Fruit fly (Drosophila melanogaster) whole organism, larva: Measurements from ENCODE around the gene CG7878.
"Not testable (repeated sequence)": the region's sequence is repeated elsewhere in the genome, so short reads cannot be mapped to it uniquely, and the experiment has no call there.

Experiments used
- noc ChIP-seq: fragments of 200-800 bp; sonication (Bioruptor generic); optimal IDR thresholded peaks from 3 replicates; lab custom pipeline; 2019; ENCODE audit warnings: missing biosample characterization, mild to moderate bottlenecking, missing genetic modification characterization, moderate library complexity

Gene CG7878

DNA sequence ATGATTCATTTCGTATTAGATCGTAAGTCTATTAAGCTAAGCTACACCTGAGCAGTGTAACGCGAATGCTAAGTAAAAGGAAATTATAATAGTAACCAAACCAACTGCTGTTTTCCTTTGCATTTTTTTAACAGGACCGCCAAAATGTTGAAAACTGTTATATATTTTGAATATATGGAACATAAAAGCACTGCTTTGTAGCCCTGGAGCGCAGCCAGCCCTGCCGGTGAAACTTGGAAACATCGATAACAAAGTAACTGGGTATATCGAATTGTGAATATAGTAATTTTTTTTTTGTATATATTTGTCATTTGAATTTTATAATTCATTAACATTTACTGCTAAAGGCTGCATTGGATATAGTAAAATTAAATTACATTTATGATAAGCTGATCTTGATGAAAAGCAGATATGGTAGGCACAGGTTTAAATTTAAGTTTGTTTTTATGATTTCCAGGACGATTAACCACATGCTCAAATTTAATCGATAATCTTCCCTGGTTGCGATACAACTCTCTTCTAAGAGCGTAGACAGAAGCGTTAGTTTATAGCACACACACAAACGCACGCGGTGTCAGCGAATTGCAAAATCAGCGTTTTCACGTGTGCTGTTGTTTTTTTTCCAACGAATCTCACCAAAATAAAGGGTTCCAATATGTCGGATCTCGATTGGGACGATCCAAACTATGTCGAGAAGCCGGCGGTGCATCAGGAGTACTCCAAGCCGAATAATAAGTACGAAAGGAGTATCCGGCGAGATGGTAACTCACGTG lies at the start of gene CG7878:
CG7878 (plus strand) TSS at position 528 of the 773 bp plus-strand sequence.
- peak; percentile 61 for TF ChIP-seq noc (tag; lab: Kevin White, UChicago)

DNA sequence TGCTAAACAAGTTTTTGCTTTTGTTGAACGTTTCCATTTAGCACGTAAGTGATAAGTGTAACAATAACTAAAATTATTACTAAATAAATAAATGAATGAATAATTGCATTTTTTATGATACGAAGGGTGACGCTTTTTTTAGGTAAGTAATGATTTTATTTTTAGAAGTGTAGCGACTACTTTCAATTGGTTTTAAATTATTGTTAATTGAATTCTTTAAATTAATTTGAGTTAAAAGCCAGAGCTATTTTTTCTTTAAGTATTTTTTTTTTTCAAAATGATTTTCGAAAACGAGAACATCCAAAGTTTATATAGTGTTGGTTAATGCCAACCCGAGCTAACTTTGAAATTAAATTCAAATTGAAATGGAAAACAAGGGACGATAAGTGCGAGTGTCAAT lies 35.6 kb upstream of the CG7878 start, which contains the start of gene CG7910:
CG7910 (plus strand) TSS at position 301 of the 400 bp plus-strand sequence.
- no peak for TF ChIP-seq noc (tag; lab: Kevin White, UChicago)

DNA sequence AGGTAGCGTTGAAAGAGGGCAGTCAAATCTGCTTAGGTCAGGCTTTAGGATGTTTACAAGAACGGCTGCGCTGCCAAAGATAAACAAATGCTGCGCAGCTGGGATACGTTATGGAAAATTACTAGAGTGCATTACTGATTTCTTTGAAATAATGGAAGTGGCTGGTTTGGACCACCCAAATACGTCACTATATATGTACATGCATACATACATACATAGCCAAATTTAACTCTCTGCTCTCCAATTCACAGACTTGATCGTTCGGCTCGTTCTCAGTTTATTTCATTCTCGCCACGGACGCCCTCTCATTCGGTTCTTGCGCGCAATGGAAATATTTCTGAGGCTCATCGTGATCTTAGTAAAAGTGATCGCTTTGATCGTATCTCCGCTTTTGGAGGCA lies 28.7 kb upstream of the CG7878 start, which contains the start of gene CG7900:
CG7900 (plus strand) TSS at position 301 of the 400 bp plus-strand sequence.
- TF ChIP-seq noc (tag; lab: Kevin White, UChicago) = not testable (repeated sequence)

DNA sequence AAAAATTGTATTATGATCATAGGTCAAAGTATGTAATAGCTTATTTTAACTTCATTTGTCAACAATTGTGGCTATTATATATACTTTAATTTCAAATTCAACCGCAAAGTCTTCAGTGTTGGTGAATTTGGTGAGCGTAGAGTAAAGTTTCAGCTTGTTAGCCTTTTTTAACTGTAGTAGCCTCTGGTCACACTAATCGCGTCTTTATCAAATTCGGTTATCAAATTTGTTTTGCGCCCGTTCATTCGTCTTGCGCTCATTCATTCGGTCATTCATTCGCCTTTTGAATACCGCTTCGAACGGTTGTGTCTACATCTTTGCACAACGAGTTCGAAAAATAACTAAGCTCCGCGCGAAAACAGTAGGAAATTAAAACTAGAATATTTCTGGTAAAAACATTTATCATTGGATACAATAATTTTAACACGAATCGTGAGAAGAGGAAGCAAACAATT lies 17.4 kb upstream of the CG7878 start, which contains the start of gene puc:
puc (plus strand) TSS at position 245 of the 455 bp plus-strand sequence.
- peak; percentile 58 for TF ChIP-seq noc (tag; lab: Kevin White, UChicago)

DNA sequence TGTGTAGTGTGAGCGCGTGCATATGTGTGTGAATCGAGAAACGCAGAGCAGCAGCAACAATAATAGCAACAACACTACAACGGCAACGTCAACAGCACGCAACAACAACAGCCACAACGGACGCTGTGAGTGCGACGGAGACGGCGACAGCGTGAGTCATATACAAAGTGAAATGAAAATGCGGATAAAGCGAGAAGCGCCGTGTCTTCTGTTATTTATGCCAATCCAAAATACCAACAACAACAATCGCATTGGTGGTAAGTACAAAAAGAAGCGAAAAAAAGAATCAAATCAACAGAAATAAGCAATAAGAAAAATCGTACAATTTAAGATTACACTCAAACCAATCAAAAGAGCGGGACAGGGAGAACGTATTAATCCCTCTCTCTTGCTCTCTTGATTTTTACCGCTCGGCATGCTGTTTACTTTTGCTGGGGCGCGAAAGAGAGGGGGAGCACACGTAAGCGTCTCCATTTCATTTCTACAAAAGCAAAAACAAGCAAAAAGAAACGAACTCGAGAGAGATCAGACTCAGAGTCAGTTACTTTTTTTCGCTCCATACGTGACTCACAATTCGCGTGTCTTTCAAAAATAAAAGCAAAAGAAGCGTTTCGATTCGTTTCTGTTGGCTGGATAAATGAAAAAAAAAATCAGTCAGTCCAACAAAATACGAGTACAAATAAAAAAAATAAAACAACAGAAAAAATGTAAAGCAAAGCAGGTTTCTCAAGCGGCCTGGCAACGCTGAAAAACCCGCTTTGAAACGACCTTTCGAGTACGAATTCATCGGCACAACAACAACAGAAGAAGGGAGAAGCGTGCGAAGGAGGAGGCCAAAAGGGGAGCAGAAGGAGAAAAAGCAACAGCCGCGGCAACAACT lies 16.4 kb upstream of the CG7878 start:
- peak; percentile 54 for TF ChIP-seq noc (tag; lab: Kevin White, UChicago)

DNA sequence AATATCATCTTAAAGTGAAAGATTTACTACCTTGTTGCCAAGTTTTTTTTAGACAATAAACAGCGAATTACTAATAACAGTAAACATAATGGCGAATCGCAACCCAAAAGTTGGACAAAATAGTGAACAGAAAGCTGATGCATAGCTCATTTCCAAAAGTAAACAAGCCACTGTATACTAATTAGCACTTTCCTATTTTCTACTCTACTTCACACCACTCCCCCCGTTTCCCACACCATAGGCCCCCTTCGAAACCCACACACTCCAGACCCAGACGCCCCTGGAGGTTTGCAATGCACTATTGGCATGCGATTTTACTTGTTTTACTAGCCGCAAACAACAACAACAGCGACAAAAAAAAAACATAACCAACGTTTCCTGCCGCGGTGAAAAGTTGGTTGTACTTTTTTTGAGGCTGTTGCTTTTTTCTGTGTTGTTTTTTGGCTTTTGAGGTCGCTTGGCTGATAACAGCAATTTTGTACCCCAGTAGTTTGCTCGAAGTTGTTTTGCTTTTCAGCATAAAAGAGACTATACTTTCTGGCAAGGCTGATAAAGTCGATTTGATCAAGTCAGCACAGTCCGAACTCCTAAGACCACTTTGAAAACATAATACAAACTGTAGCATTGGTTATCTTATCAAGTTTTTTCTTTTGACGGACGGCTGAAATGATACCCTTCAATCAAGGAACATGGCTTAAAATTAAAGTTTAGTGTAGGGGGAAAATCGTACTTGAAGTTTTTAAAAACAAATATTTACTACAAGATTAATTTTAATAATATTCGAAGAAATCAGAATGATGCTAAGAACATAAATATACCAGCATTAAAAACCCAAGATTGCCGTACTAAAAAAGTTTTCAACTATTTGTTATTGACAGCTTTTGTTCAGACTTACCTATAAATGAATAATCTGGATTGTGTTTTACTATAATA lies 15.3 kb upstream of the CG7878 start:
- peak; percentile 69 for TF ChIP-seq noc (tag; lab: Kevin White, UChicago)

DNA sequence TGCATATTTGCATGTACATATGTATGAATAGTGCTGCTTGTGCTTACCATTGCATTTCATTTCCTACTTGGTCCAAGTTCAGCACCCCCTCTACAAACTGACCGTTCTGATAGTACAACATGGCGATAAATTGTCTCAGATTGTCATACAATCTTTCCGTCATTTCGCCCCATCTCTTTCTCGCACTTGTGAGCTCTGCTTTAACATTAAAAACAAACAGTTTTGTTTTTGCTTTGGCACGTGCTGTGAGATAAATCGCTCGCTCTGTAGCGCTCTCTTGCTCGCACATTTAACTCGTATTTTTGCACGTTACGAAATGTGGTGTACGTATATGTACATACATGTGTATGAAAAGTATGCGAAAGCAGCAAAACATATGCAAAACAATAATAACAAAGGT lies 13.8 kb upstream of the CG7878 start:
- TF ChIP-seq noc (tag; lab: Kevin White, UChicago) = no peak

DNA sequence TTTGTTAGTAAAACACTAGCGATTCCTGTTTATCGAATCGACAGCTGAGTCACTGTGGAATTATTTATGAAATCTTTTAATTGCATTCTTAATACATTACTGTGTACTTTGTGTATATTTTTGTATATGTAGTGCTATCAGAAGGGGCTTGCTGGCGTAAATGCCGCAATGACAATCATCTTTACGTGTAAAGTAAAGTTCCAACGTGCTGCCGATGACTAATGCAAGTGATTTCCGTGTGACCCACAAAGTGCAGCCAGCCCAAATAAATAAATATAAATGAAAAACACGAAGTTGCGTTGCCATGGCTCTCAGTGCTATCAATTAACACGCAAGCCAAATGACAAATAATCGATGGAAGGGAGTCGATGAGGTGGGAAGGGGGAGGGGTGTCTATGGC lies 12.7 kb upstream of the CG7878 start:
- no peak for TF ChIP-seq noc (tag; lab: Kevin White, UChicago)

DNA sequence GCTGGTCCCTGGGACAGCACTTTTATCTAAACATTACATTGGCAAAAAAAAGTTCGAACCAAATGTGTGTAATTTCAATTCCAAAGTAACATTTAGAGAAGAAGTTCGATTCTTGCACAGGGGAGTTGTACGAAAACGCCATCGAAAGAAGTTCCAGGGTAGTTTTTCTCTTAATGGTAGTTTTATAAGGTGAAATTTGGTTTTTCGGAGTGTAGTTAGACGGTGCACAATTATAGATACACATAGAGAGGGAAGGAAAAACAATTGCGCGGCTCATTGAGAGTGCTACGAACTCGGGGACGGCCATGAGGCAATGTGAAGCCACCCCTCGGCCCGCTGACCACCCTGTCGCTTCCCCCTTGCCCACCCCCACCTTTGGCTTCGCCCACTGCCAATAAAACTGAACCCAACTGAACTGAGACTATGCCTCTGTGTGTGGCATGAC lies 12.3 kb upstream of the CG7878 start:
- TF ChIP-seq noc (tag; lab: Kevin White, UChicago) = no peak

DNA sequence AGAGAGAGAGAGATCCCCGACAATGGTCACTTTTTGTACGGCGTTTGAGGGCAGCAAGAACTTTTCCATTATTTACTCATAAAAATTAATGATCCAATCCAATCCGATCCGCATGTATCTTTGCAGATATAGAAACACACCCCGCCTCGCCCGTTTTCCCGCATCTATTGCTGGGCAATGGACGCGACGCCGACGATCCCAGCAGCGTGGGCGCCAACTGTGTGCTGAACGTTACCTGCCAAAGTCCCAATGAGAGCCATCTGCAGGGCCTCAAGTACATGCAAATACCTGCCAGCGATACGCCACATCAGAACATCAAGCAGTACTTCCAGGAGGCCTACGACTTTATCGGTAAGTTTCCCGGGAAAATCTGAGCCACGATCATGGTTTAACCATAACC lies 11.6 kb upstream of the CG7878 start:
- TF ChIP-seq noc (tag; lab: Kevin White, UChicago) = no peak

DNA sequence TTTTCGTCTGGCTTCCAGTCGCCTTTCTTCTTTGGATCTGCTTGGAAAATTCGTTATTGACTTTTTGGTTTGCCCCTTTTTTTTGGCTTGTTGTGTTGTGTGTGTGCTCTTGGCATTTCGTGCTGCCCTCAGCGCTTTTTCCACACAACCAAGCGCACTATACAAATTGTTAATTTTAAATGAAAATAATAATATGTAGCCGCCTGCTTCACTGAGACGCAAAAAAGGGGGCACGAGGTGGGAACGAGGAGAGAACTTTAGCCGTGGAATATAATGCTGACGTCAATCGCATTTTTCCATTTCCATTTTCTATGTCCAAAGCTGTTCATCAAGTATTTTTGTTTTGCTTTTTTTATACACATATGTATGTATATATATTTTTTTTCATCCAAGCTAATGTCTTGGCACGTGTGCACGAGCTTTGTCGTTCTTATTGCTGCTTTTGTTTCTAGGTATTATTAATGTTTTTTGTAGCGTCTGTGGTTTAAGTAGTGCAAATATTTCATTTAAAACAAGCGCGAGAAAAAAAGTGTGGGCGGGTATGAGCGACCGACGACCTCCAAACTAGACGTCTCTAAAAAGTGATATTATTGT lies 10.6 kb upstream of the CG7878 start:
- TF ChIP-seq noc (tag; lab: Kevin White, UChicago) = no peak

DNA sequence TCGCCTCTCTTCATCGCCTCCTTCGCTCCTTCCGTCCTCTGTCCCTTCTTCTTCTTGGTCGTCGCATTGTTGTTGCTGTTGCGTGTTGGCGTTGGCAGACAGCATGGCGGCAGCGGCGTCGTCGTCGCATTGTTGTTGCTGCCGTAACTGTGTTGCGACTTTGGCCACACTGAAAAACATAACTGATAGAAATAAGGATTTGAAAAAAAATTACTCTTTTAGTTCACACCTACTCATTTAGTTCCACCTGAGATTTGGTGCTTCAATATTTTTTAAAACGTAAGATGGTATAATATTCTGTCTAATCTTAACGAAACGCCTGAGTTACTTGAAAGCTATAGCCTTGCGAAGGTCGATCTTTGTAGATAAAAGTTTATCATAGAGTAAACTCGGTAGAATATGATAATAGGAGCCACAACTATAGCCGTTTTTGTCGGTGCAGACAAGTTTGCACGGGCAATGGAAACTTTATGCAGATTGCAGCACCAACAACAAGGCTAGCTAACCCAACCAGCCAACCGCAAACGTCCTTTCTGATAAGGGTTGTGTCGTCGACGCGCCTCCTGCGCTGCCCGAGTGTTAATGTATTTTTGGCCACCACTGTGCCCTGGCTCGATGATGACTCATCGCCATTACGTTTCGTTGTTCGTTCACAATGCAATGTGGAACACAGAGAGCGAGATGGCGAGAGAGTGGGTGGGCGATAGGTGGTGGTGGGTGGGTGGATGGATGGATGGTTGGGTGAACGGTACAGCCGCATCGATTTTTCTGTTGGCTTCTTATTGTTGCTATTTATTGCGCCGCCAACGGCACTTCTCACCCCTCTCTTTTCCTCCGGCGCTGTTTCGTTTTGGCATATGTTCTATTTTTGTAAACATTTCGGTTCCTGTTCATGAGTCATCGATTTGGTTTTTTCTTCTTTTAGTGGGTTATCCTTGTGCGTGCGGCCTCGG lies 9.4 kb upstream of the CG7878 start:
- peak; percentile 33 for TF ChIP-seq noc (tag; lab: Kevin White, UChicago)
